Worm (Caenorhabditis elegans): ENCODE results near the gene ttc-37.

- no peak for TF ChIP-seq nhr-237 (tag; optimal IDR thresholded peaks at IDR 0.05)
- no peak for TF ChIP-seq mdl-1 (tag; optimal IDR thresholded peaks at IDR 0.05)
- TF ChIP-seq lsy-2 (tag; optimal IDR thresholded peaks at IDR 0.05) = no peak
- no peak for TF ChIP-seq R02D3.7 (tag; optimal IDR thresholded peaks at IDR 0.05)
- no peak for TF ChIP-seq egl-27 (tag; optimal IDR thresholded peaks at IDR 0.05)
- TF ChIP-seq unc-55 (GFP tag; optimal IDR thresholded peaks at IDR 0.05) = no peak
- no peak for TF ChIP-seq zag-1 (tag; optimal IDR thresholded peaks at IDR 0.05)
Measured at ce11 chrV:5213674-5214073, 9.4 kb downstream of the ttc-37 start.

Measured in whole organism, L2 larva.